Worm (Caenorhabditis elegans) whole organism, L3 larva: ENCODE results near the gene Y75B12A.2.

Source experiments
- R02D3.7 ChIP-seq: fragments of 150-350 bp; optimal IDR thresholded peaks from 2 replicates; lab custom pipeline; 2014; ENCODE audit warnings: missing biosample characterization, missing genetic modification characterization
- ZK546.5 ChIP-seq: sonication (generic microtip); optimal IDR thresholded peaks from 2 replicates; lab custom pipeline; 2017; ENCODE audit warnings: missing biosample characterization, missing genetic modification characterization
- aly-2 ChIP-seq: fragments of 150-350 bp; optimal IDR thresholded peaks from 2 replicates; lab custom pipeline; 2014; ENCODE audit warnings: missing biosample characterization, missing genetic modification characterization
- ama-1 ChIP-seq: fragments of 150-350 bp; optimal IDR thresholded peaks from 2 replicates; lab custom pipeline; 2018
- ceh-16 ChIP-seq: sonication (generic microtip); optimal IDR thresholded peaks from 2 replicates; lab custom pipeline; 2017; ENCODE audit warnings: missing biosample characterization, missing genetic modification characterization
- ceh-28 ChIP-seq: fragments of 150-350 bp; optimal IDR thresholded peaks from 2 replicates; lab custom pipeline; 2014; ENCODE audit warnings: missing biosample characterization, missing genetic modification reagents, missing genetic modification characterization
- ceh-82 ChIP-seq: fragments of 150-350 bp; optimal IDR thresholded peaks from 2 replicates; lab custom pipeline; 2014; ENCODE audit warnings: missing biosample characterization, missing genetic modification characterization
- ceh-9 ChIP-seq: sonication (generic microtip); optimal IDR thresholded peaks from 2 replicates; lab custom pipeline; 2018; ENCODE audit warnings: missing biosample characterization, missing genetic modification characterization
- daf-12 ChIP-seq: fragments of 150-350 bp; optimal IDR thresholded peaks from 2 replicates; lab custom pipeline; 2014; ENCODE audit warnings: missing biosample characterization, missing genetic modification reagents, missing genetic modification characterization
- egl-27 ChIP-seq: sonication (generic microtip); optimal IDR thresholded peaks from 4 replicates; lab custom pipeline; 2017; ENCODE audit warnings: missing biosample characterization, missing genetic modification reagents, missing genetic modification characterization
- egl-5 ChIP-seq: fragments of 150-350 bp; optimal IDR thresholded peaks from 2 replicates; lab custom pipeline; 2017; ENCODE audit warnings: missing biosample characterization, missing genetic modification reagents, missing genetic modification characterization, inconsistent platforms
- elt-1 ChIP-seq: fragments of 150-350 bp; optimal IDR thresholded peaks from 2 replicates; lab custom pipeline; 2014; ENCODE audit warnings: missing biosample characterization, missing genetic modification characterization
- elt-2 ChIP-seq: sonication (generic microtip); optimal IDR thresholded peaks from 2 replicates; lab custom pipeline; 2016; ENCODE audit warnings: missing genetic modification reagents, mild to moderate bottlenecking, missing genetic modification characterization, missing compliant biosample characterization
- elt-3 ChIP-seq, 3 experiments: fragments of 150-350 bp in 1 of 3; sonication (generic microtip) in 2 of 3; optimal IDR thresholded peaks; 2 replicates in 2 of 3; 4 replicates in 1 of 3; lab custom pipeline; 2014 to 2017; ENCODE audit warnings: missing biosample characterization in 3 of 3, missing genetic modification characterization in 3 of 3
- eor-1 ChIP-seq, 2 experiments: fragments of 150-350 bp; optimal IDR thresholded peaks; 2 replicates each; lab custom pipeline; 2014 to 2018; ENCODE audit warnings: missing biosample characterization in 2 of 2, missing genetic modification characterization in 2 of 2
- fkh-10 ChIP-seq: sonication (generic microtip); optimal IDR thresholded peaks from 2 replicates; lab custom pipeline; 2017; ENCODE audit warnings: missing biosample characterization, missing genetic modification reagents, missing genetic modification characterization
- fkh-2 ChIP-seq: fragments of 150-350 bp; optimal IDR thresholded peaks from 2 replicates; lab custom pipeline; 2014; ENCODE audit warnings: missing biosample characterization, missing genetic modification reagents, missing genetic modification characterization
- fos-1 ChIP-seq: fragments of 150-350 bp; optimal IDR thresholded peaks from 2 replicates; lab custom pipeline; 2014; ENCODE audit warnings: missing biosample characterization, missing genetic modification characterization
- hmg-11 ChIP-seq: sonication (generic microtip); optimal IDR thresholded peaks from 2 replicates; lab custom pipeline; 2016; ENCODE audit warnings: missing genetic modification characterization, missing compliant biosample characterization
- jun-1 ChIP-seq: fragments of 150-350 bp; optimal IDR thresholded peaks from 2 replicates; lab custom pipeline; 2014; ENCODE audit warnings: missing biosample characterization, missing genetic modification reagents, missing genetic modification characterization
- lin-15B ChIP-seq: fragments of 150-350 bp; optimal IDR thresholded peaks from 2 replicates; lab custom pipeline; 2014; ENCODE audit warnings: missing biosample characterization, missing genetic modification characterization
- lin-39 ChIP-seq: fragments of 150-350 bp; optimal IDR thresholded peaks from 2 replicates; lab custom pipeline; 2018; ENCODE audit warnings: missing biosample characterization, missing genetic modification reagents, missing genetic modification characterization
- lsy-12 ChIP-seq: sonication (generic microtip); optimal IDR thresholded peaks from 2 replicates; lab custom pipeline; 2016; ENCODE audit warnings: mild to moderate bottlenecking, missing genetic modification characterization, missing compliant biosample characterization
- mdl-1 ChIP-seq: fragments of 150-350 bp; optimal IDR thresholded peaks from 2 replicates; lab custom pipeline; 2014; ENCODE audit warnings: missing biosample characterization, missing genetic modification characterization
- mml-1 ChIP-seq: fragments of 150-350 bp; sonication (generic microtip); optimal IDR thresholded peaks from 3 replicates; lab custom pipeline; 2014; ENCODE audit warnings: missing biosample characterization, missing genetic modification characterization
- nfya-1 ChIP-seq: sonication (generic microtip); optimal IDR thresholded peaks from 2 replicates; lab custom pipeline; 2017; ENCODE audit warnings: missing genetic modification characterization, mild to moderate bottlenecking, missing compliant biosample characterization, antibody characterized with exemption, moderate library complexity; ENCODE audit not compliant: insufficient read depth
- nhr-11 ChIP-seq: fragments of 150-350 bp; optimal IDR thresholded peaks from 2 replicates; lab custom pipeline; 2014; ENCODE audit warnings: missing biosample characterization, missing genetic modification characterization
- nhr-23 ChIP-seq: fragments of 150-350 bp; optimal IDR thresholded peaks from 2 replicates; lab custom pipeline; 2014; ENCODE audit warnings: missing biosample characterization, missing genetic modification reagents, missing genetic modification characterization
- nhr-237 ChIP-seq: fragments of 150-350 bp; optimal IDR thresholded peaks from 2 replicates; lab custom pipeline; 2014; ENCODE audit warnings: missing biosample characterization, missing genetic modification characterization
- nhr-25 ChIP-seq: sonication (generic microtip); optimal IDR thresholded peaks from 2 replicates; lab custom pipeline; 2017; ENCODE audit warnings: missing biosample characterization, missing genetic modification characterization
- nhr-28 ChIP-seq: fragments of 150-350 bp; optimal IDR thresholded peaks from 2 replicates; lab custom pipeline; 2014; ENCODE audit warnings: missing biosample characterization, missing genetic modification characterization
- nhr-43 ChIP-seq: sonication (generic microtip); optimal IDR thresholded peaks from 2 replicates; lab custom pipeline; 2016; ENCODE audit warnings: mild to moderate bottlenecking, missing genetic modification characterization, missing compliant biosample characterization; ENCODE audit not compliant: poor library complexity, severe bottlenecking
- nhr-67 ChIP-seq: fragments of 150-350 bp; optimal IDR thresholded peaks from 2 replicates; lab custom pipeline; 2014; ENCODE audit warnings: missing biosample characterization, missing genetic modification characterization
- nhr-76 ChIP-seq: fragments of 150-350 bp; sonication (generic microtip); optimal IDR thresholded peaks from 5 replicates; lab custom pipeline; 2014; ENCODE audit warnings: missing biosample characterization, missing genetic modification characterization
- nhr-77 ChIP-seq: fragments of 150-350 bp; optimal IDR thresholded peaks from 2 replicates; lab custom pipeline; 2014; ENCODE audit warnings: missing biosample characterization, missing genetic modification characterization
- pha-4 ChIP-seq: fragments of 150-350 bp; optimal IDR thresholded peaks from 2 replicates; lab custom pipeline; 2014; ENCODE audit warnings: missing biosample characterization, missing genetic modification reagents, missing genetic modification characterization
- pqm-1 ChIP-seq: fragments of 150-350 bp; optimal IDR thresholded peaks from 2 replicates; lab custom pipeline; 2017; ENCODE audit warnings: missing biosample characterization, missing genetic modification characterization, inconsistent platforms
- sea-2 ChIP-seq: fragments of 150-350 bp; sonication (generic microtip); optimal IDR thresholded peaks from 4 replicates; lab custom pipeline; 2014; ENCODE audit warnings: missing biosample characterization, missing genetic modification reagents, missing genetic modification characterization
- skn-1 ChIP-seq: fragments of 150-350 bp; optimal IDR thresholded peaks from 2 replicates; lab custom pipeline; 2014; ENCODE audit warnings: missing biosample characterization, missing genetic modification characterization
- tbx-2 ChIP-seq: sonication (generic microtip); optimal IDR thresholded peaks from 2 replicates; lab custom pipeline; 2016; ENCODE audit warnings: mild to moderate bottlenecking, missing genetic modification characterization, missing compliant biosample characterization
- unc-39 ChIP-seq: sonication (generic microtip); optimal IDR thresholded peaks from 4 replicates; lab custom pipeline; 2017; ENCODE audit warnings: missing biosample characterization, missing genetic modification characterization
- unc-62 ChIP-seq: fragments of 150-350 bp; sonication (generic microtip); optimal IDR thresholded peaks from 4 replicates; lab custom pipeline; 2014; ENCODE audit warnings: missing biosample characterization, missing genetic modification reagents, missing genetic modification characterization
- zag-1 ChIP-seq: fragments of 150-350 bp; optimal IDR thresholded peaks from 2 replicates; lab custom pipeline; 2014; ENCODE audit warnings: missing biosample characterization, missing genetic modification characterization
- ztf-11 ChIP-seq: fragments of 150-350 bp; optimal IDR thresholded peaks from 2 replicates; lab custom pipeline; 2014; ENCODE audit warnings: missing biosample characterization, missing genetic modification characterization

Y75B12A.2 gene

DNA sequence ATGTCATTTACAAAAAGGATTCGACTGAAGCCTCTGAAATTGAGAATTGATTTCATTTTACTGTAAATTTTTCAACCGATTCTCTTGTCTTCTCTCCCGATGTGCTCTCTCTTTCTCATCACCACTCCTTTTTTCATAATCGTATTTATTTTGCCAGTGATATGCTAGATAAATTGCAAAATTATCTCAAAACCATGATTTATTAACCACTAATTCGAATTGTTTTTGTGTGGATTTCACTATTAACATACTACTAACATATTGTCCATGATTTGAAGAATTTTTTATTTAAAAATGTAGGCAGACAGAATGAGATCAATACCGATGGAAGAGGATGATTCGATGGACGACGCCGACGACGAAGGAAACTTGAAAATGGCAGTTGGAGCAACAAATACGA lies 42.2 kb upstream of the Y75B12A.2 start, which contains the start of gene C25D7.10:
Gene C25D7.10, plus strand, starts transcription at position 301 of the 400 bp plus-strand sequence.
- TF ChIP-seq lin-15B (tag; lab: Kevin White, UChicago), result no peak
- TF ChIP-seq ZK546.5 (tag; lab: Kevin White, UChicago), result no peak
- no peak for TF ChIP-seq sea-2 (GFP tag; lab: Kevin White, UChicago)
- TF ChIP-seq jun-1, result no peak
- TF ChIP-seq unc-62 (GFP tag; lab: Kevin White, UChicago), result no peak

DNA sequence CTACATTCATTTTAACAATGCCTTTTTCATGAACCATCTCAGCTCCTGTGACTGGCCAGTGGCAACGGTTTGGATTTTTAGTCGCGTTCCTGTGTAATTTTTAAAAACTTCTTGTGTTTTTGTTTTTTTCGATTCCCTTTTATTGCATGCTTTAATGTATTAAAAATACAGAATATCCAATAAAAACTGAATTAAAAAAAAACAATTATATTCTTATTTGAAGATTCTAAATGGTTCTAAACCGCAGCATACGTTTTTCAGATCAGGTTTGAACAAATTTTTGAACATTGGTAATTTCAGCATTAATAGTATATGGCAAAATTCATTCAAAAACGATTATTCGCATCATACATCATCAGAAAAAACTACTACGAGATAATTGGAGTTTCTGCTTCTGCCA lies 41.0 kb upstream of the Y75B12A.2 start, which contains the start of gene dnj-3:
Gene dnj-3, plus strand, starts transcription at position 301 of the 400 bp plus-strand sequence.
- TF ChIP-seq fkh-10 (GFP tag; lab: Kevin White, UChicago) (no peak), lsy-12 (no peak), pqm-1 (tag; lab: Kevin White, UChicago) (no peak), eor-1 (tag; optimal IDR thresholded peaks at IDR 0.05; lab: Kevin White, UChicago) (no peak), ztf-11 (tag; lab: Kevin White, UChicago) (no peak), unc-39 (tag; lab: Kevin White, UChicago) (no peak), unc-62 (GFP tag; lab: Kevin White, UChicago) (no peak), ceh-28 (tag; lab: Kevin White, UChicago) (no peak), ceh-16 (no peak), elt-3 (tag; optimal IDR thresholded peaks at IDR 0.05; lab: Kevin White, UChicago) (no peak)

DNA sequence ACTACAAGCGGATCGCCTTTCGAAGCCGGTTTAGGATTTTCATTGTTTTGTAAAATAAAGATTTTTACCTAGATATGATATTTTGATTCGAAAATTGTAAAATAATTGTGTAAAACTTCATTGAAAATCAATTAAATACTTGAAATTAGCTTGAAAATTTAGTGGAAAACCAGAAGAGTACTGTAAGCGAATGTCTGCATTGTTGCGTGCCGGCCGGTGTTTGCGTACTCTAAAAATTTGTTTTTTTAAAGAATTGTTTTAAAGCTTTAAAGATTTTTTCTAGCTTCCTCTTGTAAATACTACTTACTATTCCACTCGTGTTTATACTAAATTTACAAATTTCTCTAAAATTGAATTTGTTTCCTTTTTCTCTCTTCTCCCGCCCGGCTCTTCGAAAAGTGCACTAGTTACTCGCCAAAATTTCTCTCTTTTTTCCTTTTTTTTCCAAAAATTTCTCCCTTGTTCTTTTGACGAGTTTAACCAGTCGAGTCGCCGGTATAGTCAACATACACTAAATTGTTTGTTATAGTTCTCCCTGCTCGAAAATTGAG lies 39.9 kb upstream of the Y75B12A.2 start:
- peak; percentile 52 for TF ChIP-seq fkh-10 (GFP tag; lab: Kevin White, UChicago)
- no peak for TF ChIP-seq fkh-2 (tag; lab: Kevin White, UChicago)

ce11 chrV:15071015-15071810 lies 38.1 kb upstream of the Y75B12A.2 start, which contains the start of gene unc-76:
Gene unc-76, plus strand, starts transcription at chrV:15071760.
- no peak for TF ChIP-seq ZK546.5 (tag; lab: Kevin White, UChicago)
- no peak for TF ChIP-seq nhr-28 (tag; lab: Kevin White, UChicago)
- TF ChIP-seq R02D3.7 (tag; lab: Kevin White, UChicago), result peak; percentile 58
- TF ChIP-seq nhr-76 (tag; lab: Kevin White, UChicago), result no peak
- TF ChIP-seq unc-62 (GFP tag; lab: Kevin White, UChicago), result peak; percentile 81
- TF ChIP-seq lsy-12, result peak; percentile 54
- TF ChIP-seq nhr-25, result no peak
- TF ChIP-seq ama-1, result peak; percentile 8
- TF ChIP-seq nhr-67 (tag; lab: Kevin White, UChicago), result no peak
- TF ChIP-seq ceh-16, result no peak
- no peak for TF ChIP-seq fos-1 (tag; lab: Kevin White, UChicago)
- peak; percentile 0 for TF ChIP-seq elt-2 (tag; lab: Kevin White, UChicago)
- TF ChIP-seq nhr-77 (tag; lab: Kevin White, UChicago), result no peak
- no peak for TF ChIP-seq ceh-9 (tag; lab: Kevin White, UChicago)
- peak; percentile 89 for TF ChIP-seq hmg-11 (tag; lab: Kevin White, UChicago)
- no peak for TF ChIP-seq mml-1 (tag; lab: Kevin White, UChicago)
- TF ChIP-seq egl-27 (tag; lab: Kevin White, UChicago), result peak; percentile 68
- TF ChIP-seq pha-4 (tag; lab: Kevin White, UChicago), result peak; percentile 89
- TF ChIP-seq nhr-23, result peak; percentile 5
- peak; percentile 59 for TF ChIP-seq ceh-28 (tag; lab: Kevin White, UChicago)
- TF ChIP-seq fkh-10 (GFP tag; lab: Kevin White, UChicago), result peak; percentile 54
- no peak for TF ChIP-seq ztf-11 (tag; lab: Kevin White, UChicago)
- TF ChIP-seq eor-1 (tag; optimal IDR thresholded peaks at IDR 0.05; lab: Kevin White, UChicago), result no peak
- TF ChIP-seq unc-39 (tag; lab: Kevin White, UChicago), result no peak
- peak; percentile 81 for TF ChIP-seq nfya-1
- TF ChIP-seq egl-5 (tag; lab: Kevin White, UChicago), result peak; percentile 62
- no peak for TF ChIP-seq elt-1 (tag; lab: Kevin White, UChicago)
- TF ChIP-seq aly-2, result no peak
- peak; percentile 42 for TF ChIP-seq nhr-43
- no peak for TF ChIP-seq skn-1
- TF ChIP-seq mdl-1 (tag; lab: Kevin White, UChicago), result no peak
- peak; percentile 74 for TF ChIP-seq tbx-2 (tag; lab: Kevin White, UChicago)
- no peak for TF ChIP-seq fkh-2 (tag; lab: Kevin White, UChicago)
- TF ChIP-seq daf-12 (tag; lab: Kevin White, UChicago), result no peak
- TF ChIP-seq ceh-82, result no peak
- peak; percentile 96 for TF ChIP-seq lin-39 (tag; lab: Kevin White, UChicago)
- TF ChIP-seq zag-1 (tag; lab: Kevin White, UChicago), result peak; percentile 73
- no peak for TF ChIP-seq nhr-237 (tag; lab: Kevin White, UChicago)
- TF ChIP-seq lin-15B (tag; lab: Kevin White, UChicago), result peak; percentile 62
- TF ChIP-seq nhr-11, result peak; percentile 56
